Worm (Caenorhabditis elegans) whole organism, L3 larva: ENCODE data around the gene E01G4.3.

Source experiments
- ama-1 ChIP-seq: fragments of 150-350 bp; optimal IDR thresholded peaks from 2 replicates; lab custom pipeline; 2018
- egl-27 ChIP-seq: sonication (generic microtip); optimal IDR thresholded peaks from 4 replicates; lab custom pipeline; 2017; ENCODE audit warnings: missing biosample characterization, missing genetic modification reagents, missing genetic modification characterization
- lin-15B ChIP-seq: fragments of 150-350 bp; optimal IDR thresholded peaks from 2 replicates; lab custom pipeline; 2014; ENCODE audit warnings: missing biosample characterization, missing genetic modification characterization
- nhr-237 ChIP-seq: fragments of 150-350 bp; optimal IDR thresholded peaks from 2 replicates; lab custom pipeline; 2014; ENCODE audit warnings: missing biosample characterization, missing genetic modification characterization
- nhr-25 ChIP-seq: sonication (generic microtip); optimal IDR thresholded peaks from 2 replicates; lab custom pipeline; 2017; ENCODE audit warnings: missing biosample characterization, missing genetic modification characterization
- nhr-76 ChIP-seq: fragments of 150-350 bp; sonication (generic microtip); optimal IDR thresholded peaks from 5 replicates; lab custom pipeline; 2014; ENCODE audit warnings: missing biosample characterization, missing genetic modification characterization
- skn-1 ChIP-seq: fragments of 150-350 bp; optimal IDR thresholded peaks from 2 replicates; lab custom pipeline; 2014; ENCODE audit warnings: missing biosample characterization, missing genetic modification characterization
- snpc-4 ChIP-seq: fragments of 150-350 bp; optimal IDR thresholded peaks from 2 replicates; lab custom pipeline; 2014; ENCODE audit warnings: missing biosample characterization, missing genetic modification characterization
- unc-62 ChIP-seq: fragments of 150-350 bp; sonication (generic microtip); optimal IDR thresholded peaks from 4 replicates; lab custom pipeline; 2014; ENCODE audit warnings: missing biosample characterization, missing genetic modification reagents, missing genetic modification characterization
- ztf-11 ChIP-seq: fragments of 150-350 bp; optimal IDR thresholded peaks from 2 replicates; lab custom pipeline; 2014; ENCODE audit warnings: missing biosample characterization, missing genetic modification characterization

- peak; percentile 73 for TF ChIP-seq nhr-25 (tag; lab: Kevin White, UChicago)
- TF ChIP-seq egl-27, result no peak
- peak; percentile 22 for TF ChIP-seq unc-62 (GFP tag; lab: Kevin White, UChicago)
- peak; percentile 77 for TF ChIP-seq skn-1 (tag; lab: Kevin White, UChicago)
- TF ChIP-seq snpc-4, result peak; percentile 87
- TF ChIP-seq ztf-11, result no peak
- no peak for TF ChIP-seq nhr-76 (tag; lab: Kevin White, UChicago)
- peak; percentile 97 for TF ChIP-seq lin-15B (tag; lab: Kevin White, UChicago)
- TF ChIP-seq nhr-237, result no peak
- TF ChIP-seq ama-1 (lab: Kevin White, UChicago), result peak; percentile 63
Observed at ce11 chrII:13447668-13448067, 21.7 kb downstream of the E01G4.3 start.
